Worm (Caenorhabditis elegans): ENCODE measurements around the gene C39H7.4.

Gene C39H7.4

DNA sequence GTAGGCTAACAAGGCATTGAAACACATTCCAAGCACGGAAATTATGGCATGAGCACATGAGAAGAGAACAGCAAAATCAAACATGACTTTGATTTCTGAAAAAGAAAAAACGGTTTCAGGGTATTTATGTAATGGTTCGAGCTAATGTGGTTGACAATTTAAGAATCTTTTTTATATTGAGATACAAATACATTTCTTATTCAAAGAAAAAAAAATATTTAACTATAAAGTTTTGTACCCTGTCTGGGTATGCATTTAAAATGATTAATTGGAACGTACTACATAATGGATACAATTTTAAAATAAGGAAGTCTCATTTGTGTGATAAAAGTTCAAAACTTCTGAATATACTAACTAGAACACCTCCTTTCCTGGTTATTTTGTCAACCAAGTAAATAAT, 15.7 kb upstream of the C39H7.4 start, which contains the start of gene srd-12:
TSS of gene srd-12 (minus strand) at position 101 of the 400 bp plus-strand sequence.
- TF ChIP-seq arid-1 (GFP tag; conservative IDR thresholded peaks at IDR 0.05) = no peak
- TF ChIP-seq duxl-1 (tag; optimal IDR thresholded peaks at IDR 0.05; ENCODE audit: poor library complexity) = no peak
- TF ChIP-seq nhr-11 (tag; optimal IDR thresholded peaks at IDR 0.05) = no peak

DNA sequence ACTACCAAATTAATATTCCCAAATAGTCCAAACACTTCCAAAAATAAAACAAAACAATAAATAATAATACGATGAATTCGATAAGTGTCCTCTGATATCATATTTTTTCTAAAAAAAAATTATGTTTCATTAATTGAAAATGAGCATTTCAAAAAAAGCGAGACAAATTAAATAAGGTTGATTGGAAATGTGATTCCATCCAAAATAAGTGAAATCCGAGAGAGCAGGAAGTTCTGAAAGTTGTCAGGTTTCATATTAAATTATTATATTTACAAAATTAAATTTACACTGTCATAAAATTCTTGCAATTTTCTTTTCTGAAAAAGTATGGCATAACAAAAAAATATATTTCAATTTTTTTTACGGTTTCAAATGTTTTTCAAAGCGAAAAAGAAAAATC, 12.6 kb upstream of the C39H7.4 start, which contains the start of gene srsx-14:
TSS of gene srsx-14 (minus strand) at position 101 of the 400 bp plus-strand sequence.
- no peak for TF ChIP-seq T26A8.4 (GFP tag; IDR thresholded peaks at IDR 0.05)
- no peak for TF ChIP-seq rbr-2 (tag; optimal IDR thresholded peaks at IDR 0.05)
- TF ChIP-seq lin-13 (GFP tag; optimal IDR thresholded peaks at IDR 0.05) = no peak
- no peak for TF ChIP-seq Y5F2A.4 (GFP tag; optimal IDR thresholded peaks at IDR 0.05)
- TF ChIP-seq mdt-29 (GFP tag; IDR thresholded peaks at IDR 0.05) = no peak
- TF ChIP-seq pqm-1 (tag; optimal IDR thresholded peaks at IDR 0.05) = no peak
- TF ChIP-seq set-16 (GFP tag; IDR thresholded peaks at IDR 0.05) = no peak
- no peak for TF ChIP-seq hmg-1.1 (GFP tag; IDR thresholded peaks at IDR 0.05)
- no peak for TF ChIP-seq daf-8 (GFP tag; IDR thresholded peaks at IDR 0.05)
- no peak for TF ChIP-seq mep-1 (tag; optimal IDR thresholded peaks at IDR 0.05)
- TF ChIP-seq F26F4.8 (GFP tag; conservative IDR thresholded peaks at IDR 0.05) = no peak
- no peak for TF ChIP-seq dmd-9 (GFP tag; IDR thresholded peaks at IDR 0.05)
- no peak for TF ChIP-seq nhr-77 (tag; optimal IDR thresholded peaks at IDR 0.05)
- TF ChIP-seq ZK337.2 (GFP tag; IDR thresholded peaks at IDR 0.05) = no peak
- TF ChIP-seq fkh-10 (GFP tag; optimal IDR thresholded peaks at IDR 0.05) = no peak
- no peak for TF ChIP-seq nhr-25 (tag; optimal IDR thresholded peaks at IDR 0.05; ENCODE audit: borderline replicate concordance, insufficient read depth)
- no peak for TF ChIP-seq daf-12 (tag; optimal IDR thresholded peaks at IDR 0.05)
- no peak for TF ChIP-seq zip-11 (GFP tag; IDR thresholded peaks at IDR 0.05)
- TF ChIP-seq ceh-82 (tag; optimal IDR thresholded peaks at IDR 0.05) = no peak

DNA sequence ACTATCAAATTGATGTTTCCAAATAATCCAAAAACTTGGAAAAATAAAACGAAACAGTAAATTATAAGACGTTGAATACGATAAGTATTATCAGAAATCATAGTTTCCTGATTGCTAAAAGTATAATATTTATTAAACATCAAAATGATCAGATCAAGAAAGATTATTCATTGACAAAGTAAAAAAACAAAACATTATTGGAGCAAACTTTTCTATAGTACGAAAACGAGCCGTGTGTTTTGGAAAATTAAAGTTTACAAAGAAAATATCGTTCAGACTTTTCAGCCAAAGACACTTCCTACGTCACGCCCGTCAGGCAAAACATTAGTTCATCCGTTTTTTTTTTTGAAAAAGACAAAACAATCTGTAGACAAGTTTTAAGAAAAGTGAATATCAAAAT, 9.3 kb upstream of the C39H7.4 start, which contains the start of gene srsx-15:
TSS of gene srsx-15 (minus strand) at position 101 of the 400 bp plus-strand sequence.
- no peak for TF ChIP-seq mdt-29 (GFP tag; IDR thresholded peaks at IDR 0.05)
- TF ChIP-seq ctbp-1 (GFP tag; IDR thresholded peaks at IDR 0.05) = no peak
- TF ChIP-seq ztf-11 (tag; optimal IDR thresholded peaks at IDR 0.05) = no peak
- no peak for TF ChIP-seq zag-1 (tag; optimal IDR thresholded peaks at IDR 0.05)
- TF ChIP-seq mdl-1 (tag; optimal IDR thresholded peaks at IDR 0.05) = no peak
- TF ChIP-seq lin-29 (GFP tag; IDR thresholded peaks at IDR 0.05) = no peak
- TF ChIP-seq madf-5 (GFP tag; IDR thresholded peaks at IDR 0.05) = no peak
- TF ChIP-seq lsy-2 (tag; optimal IDR thresholded peaks at IDR 0.05) = no peak
- TF ChIP-seq nhr-102 (tag; optimal IDR thresholded peaks at IDR 0.05) = no peak

ce11 chrIV:5619643-5620042, 5.2 kb upstream of the C39H7.4 start, which contains the start of gene srsx-16:
Gene srsx-16, minus strand, starts transcription at chrIV:5619743.
- TF ChIP-seq aha-1 (tag) (no peak), F44E2.7 (GFP tag; IDR thresholded peaks at IDR 0.05) (no peak), mep-1 (tag; optimal IDR thresholded peaks at IDR 0.05) (no peak), zfp-2 (tag; optimal IDR thresholded peaks at IDR 0.05) (no peak), nhr-111 (GFP tag; optimal IDR thresholded peaks at IDR 0.05) (no peak), D1046.2 (GFP tag; IDR thresholded peaks at IDR 0.05) (no peak), R02D3.7 (tag; optimal IDR thresholded peaks at IDR 0.05) (no peak), mes-2 (tag; optimal IDR thresholded peaks at IDR 0.05; ENCODE audit: poor library complexity, severe bottlenecking) (no peak)
